In genomic region chr2L:1470772-1471171, dm6 we compare ENCODE assay signal across 4 fruit fly cellular contexts.
A peak's percentile ranks its signal among the peaks of the same experiment; 100 is the strongest.
TF ChIP-seq lines count a peak whose summit lies in the region.

No protein-coding gene starts in this region.

- TF ChIP-seq CTCF in whole organism, embryonic (GFP tag; optimal IDR thresholded peaks at IDR 0.05; lab: Kevin White, UChicago) = no peak

TF ChIP-seq in whole organism, embryonic, 481 proteins besides CTCF, POLR2A, EP300 and RAD21 (continues in another document):
- TF ChIP-seq ci (GFP tag; IDR thresholded peaks at IDR 0.05; lab: Robert Waterston, UW) = 0 out of 3 replicates have a peak, but pooled peaks have one; percentile 29
- no peak for TF ChIP-seq prd (optimal IDR thresholded peaks at IDR 0.05; lab: Kevin White, UChicago)
- TF ChIP-seq prd (GFP tag; IDR thresholded peaks at IDR 0.05; lab: Robert Waterston, UW) = 0 out of 3 replicates have a peak, but pooled peaks have one; percentile 23
- peak; percentile 33 for TF ChIP-seq CG1603 (tag; optimal IDR thresholded peaks at IDR 0.05; lab: Kevin White, UChicago)
- no peak for TF ChIP-seq CG6254 (GFP tag; optimal IDR thresholded peaks at IDR 0.05; lab: Kevin White, UChicago)
- peak; percentile 3 for TF ChIP-seq ATbp (GFP tag; optimal IDR thresholded peaks at IDR 0.05; lab: Kevin White, UChicago)
- TF ChIP-seq Med (GFP tag; lab: Kevin White, UChicago) = peak; percentile 54
- peak; percentile 2 for TF ChIP-seq CG9727 (GFP tag; optimal IDR thresholded peaks at IDR 0.05; lab: Kevin White, UChicago)
- TF ChIP-seq phol (tag; optimal IDR thresholded peaks at IDR 0.05; lab: Kevin White, UChicago) = peak; percentile 5
- TF ChIP-seq gem (tag; optimal IDR thresholded peaks at IDR 0.05; lab: Kevin White, UChicago) = peak; percentile 22
- peak; percentile 12 for TF ChIP-seq tin (GFP tag; optimal IDR thresholded peaks at IDR 0.05; lab: Kevin White, UChicago)
- TF ChIP-seq lov (optimal IDR thresholded peaks at IDR 0.05; lab: Kevin White, UChicago) = no peak
- TF ChIP-seq lov (GFP tag; IDR thresholded peaks at IDR 0.05; lab: Robert Waterston, UW) = 0 out of 3 replicates have a peak, but pooled peaks have one; percentile 11
- peak; percentile 82 for TF ChIP-seq sens (GFP tag; lab: Kevin White, UChicago)
- TF ChIP-seq lbe (GFP tag; optimal IDR thresholded peaks at IDR 0.05; lab: Kevin White, UChicago) = peak; percentile 7
- peak; percentile 48 for TF ChIP-seq dmrt11E (tag; optimal IDR thresholded peaks at IDR 0.05; lab: Kevin White, UChicago)
- peak; percentile 6 for TF ChIP-seq CG2712 (tag; optimal IDR thresholded peaks at IDR 0.05; lab: Kevin White, UChicago)
- no peak for TF ChIP-seq hbn (GFP tag; IDR thresholded peaks at IDR 0.05; lab: Robert Waterston, UW; ENCODE audit: partially characterized antibody)
- no peak for TF ChIP-seq gt (GFP tag; IDR thresholded peaks at IDR 0.05; lab: Robert Waterston, UW)
- no peak for TF ChIP-seq bab2 (GFP tag; optimal IDR thresholded peaks at IDR 0.05; lab: Kevin White, UChicago)
- TF ChIP-seq fd102C (GFP tag; optimal IDR thresholded peaks at IDR 0.05; lab: Kevin White, UChicago) = no peak
- TF ChIP-seq HLH3B (GFP tag; IDR thresholded peaks at IDR 0.05; lab: Robert Waterston, UW) = 0 out of 2 replicates have a peak, but pooled peaks have one; percentile 8

TF ChIP-seq in whole organism, prepupa, 60 proteins besides CTCF, POLR2A, EP300 and RAD21 (continues in another document):
- TF ChIP-seq eg (GFP tag; IDR thresholded peaks at IDR 0.05; lab: Robert Waterston, UW) (0 out of 3 replicates have a peak, but pooled peaks have one; percentile 47), spab (GFP tag; optimal IDR thresholded peaks at IDR 0.05; lab: Kevin White, UChicago) (peak; percentile 78), CG8119 (GFP tag; IDR thresholded peaks at IDR 0.05; lab: Robert Waterston, UW) (peak; percentile 42; the same call in 2 of the 3 replicates), CG11762 (GFP tag; optimal IDR thresholded peaks at IDR 0.05; lab: Kevin White, UChicago; ENCODE audit: insufficient read depth) (peak; percentile 67), Met (GFP tag; optimal IDR thresholded peaks at IDR 0.05; lab: Kevin White, UChicago) (peak; percentile 84), Hr39 (GFP tag; optimal IDR thresholded peaks at IDR 0.05; lab: Kevin White, UChicago) (peak; percentile 75), CG10631 (GFP tag; optimal IDR thresholded peaks at IDR 0.05; lab: Kevin White, UChicago) (peak; percentile 77), achi (GFP tag; optimal IDR thresholded peaks at IDR 0.05; lab: Kevin White, UChicago) (peak; percentile 75), CG1621 (tag; optimal IDR thresholded peaks at IDR 0.05; lab: Kevin White, UChicago) (peak; percentile 76), fd59A (GFP tag; optimal IDR thresholded peaks at IDR 0.05; lab: Kevin White, UChicago) (peak; percentile 78), dsx (GFP tag; optimal IDR thresholded peaks at IDR 0.05; lab: Kevin White, UChicago; ENCODE audit: poor library complexity, severe bottlenecking) (peak; percentile 74), lz (GFP tag; optimal IDR thresholded peaks at IDR 0.05; lab: Kevin White, UChicago) (peak; percentile 79), topi (GFP tag; optimal IDR thresholded peaks at IDR 0.05; lab: Kevin White, UChicago) (peak; percentile 80), svp (GFP tag; lab: Kevin White, UChicago) (peak; percentile 89), Smox (GFP tag; optimal IDR thresholded peaks at IDR 0.05; lab: Kevin White, UChicago) (peak; percentile 69), CG6808 (GFP tag; optimal IDR thresholded peaks at IDR 0.05; lab: Kevin White, UChicago) (peak; percentile 79), CG8319 (GFP tag; optimal IDR thresholded peaks at IDR 0.05; lab: Kevin White, UChicago) (peak; percentile 70), CG4318 (GFP tag; optimal IDR thresholded peaks at IDR 0.05; lab: Kevin White, UChicago) (no peak), CG11294 (GFP tag; IDR thresholded peaks at IDR 0.05; lab: Robert Waterston, UW) (no peak), CG32006 (GFP tag; optimal IDR thresholded peaks at IDR 0.05; lab: Kevin White, UChicago) (peak; percentile 60), CG6163 (GFP tag; IDR thresholded peaks at IDR 0.05; lab: Robert Waterston, UW) (peak; percentile 85), Sox14 (GFP tag; optimal IDR thresholded peaks at IDR 0.05; lab: Kevin White, UChicago) (peak; percentile 80), Sox102F (GFP tag; optimal IDR thresholded peaks at IDR 0.05; lab: Kevin White, UChicago) (peak; percentile 77)

TF ChIP-seq in whole organism, pupa, 21 proteins besides CTCF, POLR2A, EP300 and RAD21:
- TF ChIP-seq Pif1B (GFP tag; optimal IDR thresholded peaks at IDR 0.05; lab: Kevin White, UChicago) (peak; percentile 78), CG15710 (tag; optimal IDR thresholded peaks at IDR 0.05; lab: Kevin White, UChicago) (peak; percentile 78), EcR (GFP tag; optimal IDR thresholded peaks at IDR 0.05; lab: Kevin White, UChicago) (no peak), D1 (tag; optimal IDR thresholded peaks at IDR 0.05; lab: Kevin White, UChicago) (no peak), Snoo (tag; optimal IDR thresholded peaks at IDR 0.05; lab: Kevin White, UChicago) (peak; percentile 70), CG12605 (GFP tag; IDR thresholded peaks at IDR 0.05; lab: Robert Waterston, UW) (no peak; the same call in 1 of the 2 replicates), fd96Ca (GFP tag; IDR thresholded peaks at IDR 0.05; lab: Robert Waterston, UW) (peak; percentile 50; the same call in 1 of the 3 replicates), Pif1A (GFP tag; optimal IDR thresholded peaks at IDR 0.05; lab: Kevin White, UChicago) (peak; percentile 77), CG14655 (GFP tag; optimal IDR thresholded peaks at IDR 0.05; lab: Kevin White, UChicago) (peak; percentile 60), gl (tag; optimal IDR thresholded peaks at IDR 0.05; lab: Kevin White, UChicago) (peak; percentile 64), CG32121 (GFP tag; IDR thresholded peaks at IDR 0.05; lab: Robert Waterston, UW) (no peak), CG34367 (tag; optimal IDR thresholded peaks at IDR 0.05; lab: Kevin White, UChicago) (peak; percentile 80), CG10348 (GFP tag; IDR thresholded peaks at IDR 0.05; lab: Robert Waterston, UW) (no peak), rn (GFP tag; IDR thresholded peaks at IDR 0.05; lab: Robert Waterston, UW) (peak; percentile 31; the same call in 1 of the 2 replicates), CG8301 (tag; optimal IDR thresholded peaks at IDR 0.05; lab: Kevin White, UChicago) (peak; percentile 56), CG4496 (GFP tag; IDR thresholded peaks at IDR 0.05; lab: Robert Waterston, UW) (peak; percentile 76), CG17806 (tag; optimal IDR thresholded peaks at IDR 0.05; lab: Kevin White, UChicago) (peak; percentile 86), CG13204 (GFP tag; optimal IDR thresholded peaks at IDR 0.05; lab: Kevin White, UChicago) (peak; percentile 12), CG8159 (tag; optimal IDR thresholded peaks at IDR 0.05; lab: Kevin White, UChicago) (peak; percentile 86), Ets98B (GFP tag; IDR thresholded peaks at IDR 0.05; lab: Robert Waterston, UW) (peak; percentile 40; the same call in 1 of the 2 replicates), CG9948 (tag; optimal IDR thresholded peaks at IDR 0.05; lab: Kevin White, UChicago) (peak; percentile 78)

TF ChIP-seq in whole organism, wandering third instar larva, 38 proteins besides CTCF, POLR2A, EP300 and RAD21 (continues in another document):
- peak; percentile 71 for TF ChIP-seq fru (GFP tag; optimal IDR thresholded peaks at IDR 0.05; lab: Kevin White, UChicago)
- TF ChIP-seq pan (optimal IDR thresholded peaks at IDR 0.05; lab: Kevin White, UChicago) = no peak
- TF ChIP-seq Hr83 (GFP tag; optimal IDR thresholded peaks at IDR 0.05; lab: Kevin White, UChicago; ENCODE audit: poor library complexity, severe bottlenecking) = no peak
- TF ChIP-seq lola (GFP tag; optimal IDR thresholded peaks at IDR 0.05; lab: Kevin White, UChicago) = no peak
- peak; percentile 58 for TF ChIP-seq rgr (GFP tag; optimal IDR thresholded peaks at IDR 0.05; lab: Kevin White, UChicago)
- TF ChIP-seq N (GFP tag; optimal IDR thresholded peaks at IDR 0.05; lab: Kevin White, UChicago) = no peak
- TF ChIP-seq h (GFP tag; optimal IDR thresholded peaks at IDR 0.05; lab: Kevin White, UChicago) = peak; percentile 71
- TF ChIP-seq dl (GFP tag; optimal IDR thresholded peaks at IDR 0.05; lab: Kevin White, UChicago; ENCODE audit: insufficient read depth in 1 of 2, partially characterized antibody in 2 of 2) = no peak
- TF ChIP-seq br (GFP tag; optimal IDR thresholded peaks at IDR 0.05; lab: Kevin White, UChicago) = peak; percentile 66
- TF ChIP-seq foxo (GFP tag; optimal IDR thresholded peaks at IDR 0.05; lab: Kevin White, UChicago) = peak in 1 of 2 experiments; percentile 72
- no peak for TF ChIP-seq Vsx2 (GFP tag; optimal IDR thresholded peaks at IDR 0.05; lab: Kevin White, UChicago; ENCODE audit: partially characterized antibody)
- no peak for TF ChIP-seq Myc (optimal IDR thresholded peaks at IDR 0.05; lab: Kevin White, UChicago)
- peak; percentile 29 for TF ChIP-seq psq (GFP tag; optimal IDR thresholded peaks at IDR 0.05; lab: Kevin White, UChicago)
- no peak for TF ChIP-seq dsf (GFP tag; optimal IDR thresholded peaks at IDR 0.05; lab: Kevin White, UChicago; ENCODE audit: borderline replicate concordance)
- TF ChIP-seq ey (GFP tag; optimal IDR thresholded peaks at IDR 0.05; lab: Kevin White, UChicago) = peak; percentile 71
- peak; percentile 17 for TF ChIP-seq CG32264 (GFP tag; optimal IDR thresholded peaks at IDR 0.05; lab: Kevin White, UChicago)
- TF ChIP-seq brk (GFP tag; optimal IDR thresholded peaks at IDR 0.05; lab: Kevin White, UChicago) = no peak
- TF ChIP-seq Mio (GFP tag; optimal IDR thresholded peaks at IDR 0.05; lab: Kevin White, UChicago) = no peak
- no peak for TF ChIP-seq tai (GFP tag; optimal IDR thresholded peaks at IDR 0.05; lab: Kevin White, UChicago)
- no peak for TF ChIP-seq Jra (GFP tag; optimal IDR thresholded peaks at IDR 0.05; lab: Kevin White, UChicago)
- no peak for TF ChIP-seq Dfd (GFP tag; optimal IDR thresholded peaks at IDR 0.05; lab: Kevin White, UChicago)
- no peak for TF ChIP-seq Dif (GFP tag; optimal IDR thresholded peaks at IDR 0.05; lab: Kevin White, UChicago; ENCODE audit: partially characterized antibody)
- TF ChIP-seq CrebA (GFP tag; optimal IDR thresholded peaks at IDR 0.05; lab: Kevin White, UChicago; ENCODE audit: borderline replicate concordance) = no peak
- TF ChIP-seq sage (GFP tag; optimal IDR thresholded peaks at IDR 0.05; lab: Kevin White, UChicago) = peak; percentile 25
- TF ChIP-seq dmrt93B (GFP tag; optimal IDR thresholded peaks at IDR 0.05; lab: Kevin White, UChicago) = peak; percentile 46
- peak; percentile 52 for TF ChIP-seq Hnf4 (GFP tag; optimal IDR thresholded peaks at IDR 0.05; lab: Kevin White, UChicago)
- TF ChIP-seq HLH106 (tag; optimal IDR thresholded peaks at IDR 0.05; lab: Kevin White, UChicago) = peak; percentile 55
- TF ChIP-seq jim (GFP tag; optimal IDR thresholded peaks at IDR 0.05; lab: Kevin White, UChicago) = no peak
- TF ChIP-seq sv (GFP tag; optimal IDR thresholded peaks at IDR 0.05; lab: Kevin White, UChicago) = no peak
- no peak for TF ChIP-seq Abd-B (GFP tag; optimal IDR thresholded peaks at IDR 0.05; lab: Kevin White, UChicago)
- TF ChIP-seq CG9705 (GFP tag; optimal IDR thresholded peaks at IDR 0.05; lab: Kevin White, UChicago) = no peak

Comparison
In these comparisons a context has a peak if more than half of its experiments do, and no peak if none do; other contexts are left out.
1. Of the 7 proteins assayed by ChIP-seq in both whole organism, embryonic and whole organism, prepupa: peak only in whole organism, embryonic: none; only in whole organism, prepupa: Blimp-1, CG16779, CG6854, Gug, Hr39, Lpt and 1 more; in both: none; in neither: 0.